Worm (Caenorhabditis elegans) whole organism, late embryonic: ENCODE data around the gene H34I24.2.

Experiments used
- F13H6.1 ChIP-seq: sonication (generic microtip); optimal IDR thresholded peaks from 2 replicates; lab custom pipeline; 2016; ENCODE audit warnings: missing genetic modification characterization, missing compliant biosample characterization
- ama-1 ChIP-seq: fragments of 150-350 bp; optimal IDR thresholded peaks from 2 replicates; lab custom pipeline; 2014
- ceh-18 ChIP-seq: sonication (generic microtip); optimal IDR thresholded peaks from 2 replicates; lab custom pipeline; 2016; ENCODE audit warnings: missing genetic modification characterization, missing compliant biosample characterization
- ceh-22 ChIP-seq: sonication (generic microtip); optimal IDR thresholded peaks from 2 replicates; lab custom pipeline; 2017; ENCODE audit warnings: missing biosample characterization, missing genetic modification characterization
- ceh-24 ChIP-seq: sonication (generic microtip); optimal IDR thresholded peaks from 2 replicates; lab custom pipeline; 2016; ENCODE audit warnings: mild to moderate bottlenecking, missing genetic modification characterization, missing compliant biosample characterization
- ceh-30 ChIP-seq: fragments of 150-350 bp; optimal IDR thresholded peaks from 2 replicates; lab custom pipeline; 2014; ENCODE audit warnings: missing biosample characterization, missing genetic modification characterization
- ceh-31 ChIP-seq: sonication (generic microtip); optimal IDR thresholded peaks from 2 replicates; lab custom pipeline; 2016; ENCODE audit warnings: missing genetic modification characterization, missing compliant biosample characterization
- ceh-34 ChIP-seq: sonication (generic microtip); optimal IDR thresholded peaks from 2 replicates; lab custom pipeline; 2016; ENCODE audit warnings: mild to moderate bottlenecking, missing genetic modification characterization, missing compliant biosample characterization
- ceh-48 ChIP-seq: sonication (generic microtip); optimal IDR thresholded peaks from 2 replicates; lab custom pipeline; 2016; ENCODE audit warnings: missing genetic modification characterization, inconsistent platforms, missing compliant biosample characterization
- hlh-13 ChIP-seq: fragments of 200-800 bp; sonication (Bioruptor generic); optimal IDR thresholded peaks from 2 replicates; lab custom pipeline; 2018; ENCODE audit warnings: mild to moderate bottlenecking, missing genetic modification characterization, missing compliant biosample characterization
- pag-3 ChIP-seq: sonication (generic microtip); optimal IDR thresholded peaks from 2 replicates; lab custom pipeline; 2016; ENCODE audit warnings: missing compliant biosample characterization, missing genetic modification characterization, borderline replicate concordance
- pha-4 ChIP-seq: fragments of 150-350 bp; optimal IDR thresholded peaks from 2 replicates; lab custom pipeline; 2018; ENCODE audit warnings: missing biosample characterization, missing genetic modification reagents, missing genetic modification characterization
- rnt-1 ChIP-seq: sonication (generic microtip); optimal IDR thresholded peaks from 2 replicates; lab custom pipeline; 2016; ENCODE audit warnings: missing genetic modification characterization, missing compliant biosample characterization
- zip-5 ChIP-seq: sonication (generic microtip); optimal IDR thresholded peaks from 2 replicates; lab custom pipeline; 2016; ENCODE audit warnings: missing genetic modification characterization, missing compliant biosample characterization

ce11 chrIII:2832483-2832882, 9.4 kb upstream of the H34I24.2 start, which contains the start of gene Y71H2AM.29:
- TF ChIP-seq ceh-18 (tag; lab: Kevin White, UChicago) = no peak
- no peak for TF ChIP-seq hlh-13 (GFP tag; lab: Kevin White, UChicago)
- TF ChIP-seq ceh-34 (tag; lab: Kevin White, UChicago) = no peak
- no peak for TF ChIP-seq ama-1 (lab: Kevin White, UChicago)
- no peak for TF ChIP-seq ceh-31 (tag; lab: Kevin White, UChicago)
- no peak for TF ChIP-seq F13H6.1 (tag; lab: Kevin White, UChicago)
- no peak for TF ChIP-seq ceh-22 (tag; lab: Kevin White, UChicago)
- no peak for TF ChIP-seq pha-4 (tag; lab: Kevin White, UChicago)
- TF ChIP-seq rnt-1 (tag; lab: Kevin White, UChicago) = no peak
- TF ChIP-seq ceh-24 (tag; lab: Kevin White, UChicago) = no peak
- TF ChIP-seq ceh-30 (tag; lab: Kevin White, UChicago) = no peak
- TF ChIP-seq zip-5 = no peak
- no peak for TF ChIP-seq pag-3
- no peak for TF ChIP-seq ceh-48 (tag; lab: Kevin White, UChicago)
